Worm (Caenorhabditis elegans) whole organism, midembryonic: Measurements from ENCODE around the gene fbxc-49.

ENCODE experiments used
- T22C8.4 ChIP-seq: fragments of 200-800 bp; sonication (Bioruptor generic); IDR thresholded peaks from 2 replicates; pipeline ENCODE4 v1.3.6; 2022; ENCODE audit warnings: missing genetic modification characterization, missing compliant biosample characterization
- cog-1 ChIP-seq: sonication (generic microtip); optimal IDR thresholded peaks from 2 replicates; lab custom pipeline; 2016; ENCODE audit warnings: missing genetic modification characterization, missing compliant biosample characterization
- flt-1 ChIP-seq: fragments of 200-800 bp; sonication (Bioruptor generic); IDR thresholded peaks from 2 replicates; pipeline ENCODE4 v1.3.6; 2022; ENCODE audit warnings: missing genetic modification characterization, missing compliant biosample characterization
- klf-2 ChIP-seq: fragments of 200-800 bp; sonication (Bioruptor generic); conservative IDR thresholded peaks from 2 replicates; pipeline ENCODE4 v1.3.6; 2022; ENCODE audit warnings: missing genetic modification reagents, missing genetic modification characterization, missing compliant biosample characterization
- med-1 ChIP-seq: sonication (generic microtip); optimal IDR thresholded peaks from 2 replicates; lab custom pipeline; 2017; ENCODE audit warnings: missing genetic modification characterization, mild to moderate bottlenecking, missing compliant biosample characterization, antibody characterized with exemption, missing genetic modification reagents; ENCODE audit not compliant: insufficient read depth
- ref-1 ChIP-seq: fragments of 200-800 bp; sonication (Bioruptor generic); conservative IDR thresholded peaks from 2 replicates; pipeline ENCODE4 v1.3.6; 2022; ENCODE audit warnings: missing genetic modification reagents, missing genetic modification characterization, missing compliant biosample characterization
- tab-1 ChIP-seq: fragments of 200-800 bp; sonication (Bioruptor generic); IDR thresholded peaks from 2 replicates; pipeline ENCODE4 v1.3.6; 2022; ENCODE audit warnings: missing genetic modification characterization, missing compliant biosample characterization
- ztf-23 ChIP-seq: fragments of 200-800 bp; sonication (Bioruptor generic); IDR thresholded peaks from 2 replicates; pipeline ENCODE4 v1.3.6; 2022; ENCODE audit warnings: missing genetic modification reagents, missing genetic modification characterization, missing compliant biosample characterization
- ztf-29 ChIP-seq: fragments of 200-800 bp; sonication (Bioruptor generic); IDR thresholded peaks from 2 replicates; pipeline ENCODE4 v1.3.6; 2022; ENCODE audit warnings: missing genetic modification reagents, missing genetic modification characterization, missing compliant biosample characterization

- TF ChIP-seq ref-1 (GFP tag; lab: Robert Waterston, UW) (no peak), flt-1 (GFP tag; lab: Robert Waterston, UW) (no peak), klf-2 (GFP tag; lab: Robert Waterston, UW) (no peak), ztf-29 (GFP tag; lab: Robert Waterston, UW) (no peak), tab-1 (GFP tag; lab: Robert Waterston, UW) (no peak), ztf-23 (GFP tag; lab: Robert Waterston, UW) (no peak), med-1 (GFP tag; lab: Kevin White, UChicago) (no peak), cog-1 (no peak), T22C8.4 (GFP tag; lab: Robert Waterston, UW) (no peak)
Observed at ce11 chrII:2112948-2113347, 29.0 kb downstream of the fbxc-49 start, which contains the start of gene R52.6.
